Fruit fly (Drosophila melanogaster): ENCODE measurements around the gene Hsp110.
A peak's percentile ranks its signal among the peaks of the same experiment; 100 is the strongest.

The Hsp110 gene

DNA sequence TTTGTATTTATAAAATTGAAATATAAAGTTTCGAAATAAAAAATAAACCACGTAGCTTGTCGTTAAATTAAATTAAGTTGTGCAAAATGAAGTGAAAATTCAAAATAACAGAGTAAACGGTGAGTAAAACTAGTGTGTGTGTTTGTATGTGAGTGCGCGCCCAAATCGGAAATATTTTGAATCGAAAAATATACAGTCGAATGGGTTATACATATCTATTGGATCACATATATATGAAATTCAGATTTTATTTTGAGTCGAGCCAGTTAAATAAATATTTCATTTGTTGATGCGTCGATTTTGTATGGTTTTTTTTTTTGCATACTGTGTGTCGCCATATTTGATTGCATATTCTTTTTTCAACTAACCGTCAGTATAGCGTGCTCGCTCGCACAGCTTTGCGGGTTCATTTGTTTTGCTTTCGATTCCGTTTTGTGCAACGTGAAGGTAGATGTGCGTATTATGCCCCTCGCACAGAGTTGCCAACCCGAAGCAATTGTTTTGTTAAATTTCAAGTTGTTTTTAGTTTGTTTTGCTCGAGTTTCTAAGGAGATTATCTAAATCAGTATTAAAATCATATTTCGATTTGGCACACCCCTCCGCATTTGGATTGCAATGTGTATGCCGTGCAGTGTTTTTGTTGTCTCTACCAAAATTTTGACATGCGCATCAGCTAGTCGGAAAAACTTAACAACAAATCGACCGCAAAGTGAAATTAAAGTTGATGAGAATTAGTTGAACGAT, 33.4 kb upstream of the Hsp110 start:
- TF ChIP-seq CG11617 (GFP tag; optimal IDR thresholded peaks at IDR 0.05) (peak; percentile 57), CG7045 (GFP tag; optimal IDR thresholded peaks at IDR 0.05) (no peak), CG14711 (tag; optimal IDR thresholded peaks at IDR 0.05) (peak; percentile 93), CG5204 (GFP tag; optimal IDR thresholded peaks at IDR 0.05) (peak; percentile 23), Mnt (GFP tag; optimal IDR thresholded peaks at IDR 0.05) (peak; percentile 23), kay (GFP tag; ENCODE audit: borderline replicate concordance) (peak; percentile 91)

dm6 chr3L:14004041-14004407, 32.8 kb upstream of the Hsp110 start:
- TF ChIP-seq bab1 (GFP tag; optimal IDR thresholded peaks at IDR 0.05) (no peak), CG33017 (tag; optimal IDR thresholded peaks at IDR 0.05) (peak; percentile 41), tj (GFP tag; optimal IDR thresholded peaks at IDR 0.05) (peak; percentile 69), pad (GFP tag; optimal IDR thresholded peaks at IDR 0.05) (peak; percentile 65), cnc (optimal IDR thresholded peaks at IDR 0.05) (no peak), ovo (GFP tag; optimal IDR thresholded peaks at IDR 0.05) (no peak), CG7101 (tag; optimal IDR thresholded peaks at IDR 0.05) (peak; percentile 35), CG7045 (GFP tag; optimal IDR thresholded peaks at IDR 0.05) (no peak), Clk (GFP tag; optimal IDR thresholded peaks at IDR 0.05) (no peak), Mnt (GFP tag; optimal IDR thresholded peaks at IDR 0.05) (peak; percentile 19), CG14711 (tag; optimal IDR thresholded peaks at IDR 0.05) (no peak), cic (GFP tag; optimal IDR thresholded peaks at IDR 0.05) (peak; percentile 35), CG5204 (GFP tag; optimal IDR thresholded peaks at IDR 0.05) (no peak), Hr96 (GFP tag; optimal IDR thresholded peaks at IDR 0.05) (no peak), CG12768 (GFP tag; optimal IDR thresholded peaks at IDR 0.05) (no peak), Crg-1 (GFP tag; optimal IDR thresholded peaks at IDR 0.05) (no peak), toe (GFP tag; optimal IDR thresholded peaks at IDR 0.05) (no peak), CG11617 (GFP tag; optimal IDR thresholded peaks at IDR 0.05) (peak; percentile 23), kay (GFP tag; ENCODE audit: borderline replicate concordance) (no peak), CG1620 (GFP tag; optimal IDR thresholded peaks at IDR 0.05) (no peak)

dm6 chr3L:14004963-14005458, 31.8 kb upstream of the Hsp110 start:
- TF ChIP-seq CG7101 (tag; optimal IDR thresholded peaks at IDR 0.05) = peak; percentile 99
- peak; percentile 97 for TF ChIP-seq CG14711 (tag; optimal IDR thresholded peaks at IDR 0.05)
- peak; percentile 99 for TF ChIP-seq CG12768 (GFP tag; optimal IDR thresholded peaks at IDR 0.05)
- TF ChIP-seq cnc (optimal IDR thresholded peaks at IDR 0.05) = no peak
- TF ChIP-seq Hr96 (GFP tag; optimal IDR thresholded peaks at IDR 0.05) = peak; percentile 98
- TF ChIP-seq Crg-1 (GFP tag; optimal IDR thresholded peaks at IDR 0.05) = peak; percentile 98
- TF ChIP-seq CG33017 (tag; optimal IDR thresholded peaks at IDR 0.05) = peak; percentile 99
- TF ChIP-seq tj (GFP tag; optimal IDR thresholded peaks at IDR 0.05) = peak; percentile 90
- TF ChIP-seq kay (GFP tag; ENCODE audit: borderline replicate concordance) = peak; percentile 96
- peak; percentile 94 for TF ChIP-seq pad (GFP tag; optimal IDR thresholded peaks at IDR 0.05)
- peak; percentile 96 for TF ChIP-seq toe (GFP tag; optimal IDR thresholded peaks at IDR 0.05)
- peak; percentile 98 for TF ChIP-seq CG5204 (GFP tag; optimal IDR thresholded peaks at IDR 0.05)
- TF ChIP-seq Mnt (GFP tag; optimal IDR thresholded peaks at IDR 0.05) = peak; percentile 99
- TF ChIP-seq CG11617 (GFP tag; optimal IDR thresholded peaks at IDR 0.05) = peak; percentile 98
- peak; percentile 96 for TF ChIP-seq Clk (GFP tag; optimal IDR thresholded peaks at IDR 0.05)
- peak; percentile 99 for TF ChIP-seq cic (GFP tag; optimal IDR thresholded peaks at IDR 0.05)
- peak; percentile 94 for TF ChIP-seq bab1 (GFP tag; optimal IDR thresholded peaks at IDR 0.05)
- TF ChIP-seq CG1620 (GFP tag; optimal IDR thresholded peaks at IDR 0.05) = peak; percentile 97
- peak; percentile 98 for TF ChIP-seq CG7045 (GFP tag; optimal IDR thresholded peaks at IDR 0.05)
- peak; percentile 79 for TF ChIP-seq ovo (GFP tag; optimal IDR thresholded peaks at IDR 0.05)

dm6 chr3L:14005627-14006287, 31.1 kb upstream of the Hsp110 start:
- TF ChIP-seq CG7045 (GFP tag; optimal IDR thresholded peaks at IDR 0.05) (no peak), Clk (GFP tag; optimal IDR thresholded peaks at IDR 0.05) (no peak), CG14711 (tag; optimal IDR thresholded peaks at IDR 0.05) (no peak), cic (GFP tag; optimal IDR thresholded peaks at IDR 0.05) (peak; percentile 79), cnc (optimal IDR thresholded peaks at IDR 0.05) (no peak), pad (GFP tag; optimal IDR thresholded peaks at IDR 0.05) (no peak), tj (GFP tag; optimal IDR thresholded peaks at IDR 0.05) (peak; percentile 55), toe (GFP tag; optimal IDR thresholded peaks at IDR 0.05) (no peak), Crg-1 (GFP tag; optimal IDR thresholded peaks at IDR 0.05) (no peak), CG33017 (tag; optimal IDR thresholded peaks at IDR 0.05) (peak; percentile 18), CG12768 (GFP tag; optimal IDR thresholded peaks at IDR 0.05) (peak; percentile 36), Hr96 (GFP tag; optimal IDR thresholded peaks at IDR 0.05) (no peak), bab1 (GFP tag; optimal IDR thresholded peaks at IDR 0.05) (no peak), CG1620 (GFP tag; optimal IDR thresholded peaks at IDR 0.05) (no peak), ovo (GFP tag; optimal IDR thresholded peaks at IDR 0.05) (no peak), CG5204 (GFP tag; optimal IDR thresholded peaks at IDR 0.05) (no peak), CG7101 (tag; optimal IDR thresholded peaks at IDR 0.05) (peak; percentile 32), Mnt (GFP tag; optimal IDR thresholded peaks at IDR 0.05) (peak; percentile 57), CG11617 (GFP tag; optimal IDR thresholded peaks at IDR 0.05) (no peak), kay (GFP tag; ENCODE audit: borderline replicate concordance) (peak; percentile 89)

- TF ChIP-seq cnc (optimal IDR thresholded peaks at IDR 0.05) (no peak), Crg-1 (GFP tag; optimal IDR thresholded peaks at IDR 0.05) (no peak), CG7045 (GFP tag; optimal IDR thresholded peaks at IDR 0.05) (peak; percentile 17), Mnt (GFP tag; optimal IDR thresholded peaks at IDR 0.05) (peak; percentile 47), Hr96 (GFP tag; optimal IDR thresholded peaks at IDR 0.05) (no peak), ovo (GFP tag; optimal IDR thresholded peaks at IDR 0.05) (peak; percentile 21), CG12768 (GFP tag; optimal IDR thresholded peaks at IDR 0.05) (peak; percentile 66), bab1 (GFP tag; optimal IDR thresholded peaks at IDR 0.05) (peak; percentile 22), kay (GFP tag; ENCODE audit: borderline replicate concordance) (no peak), cic (GFP tag; optimal IDR thresholded peaks at IDR 0.05) (peak; percentile 88), CG11617 (GFP tag; optimal IDR thresholded peaks at IDR 0.05) (peak; percentile 14), CG1620 (GFP tag; optimal IDR thresholded peaks at IDR 0.05) (no peak), CG14711 (tag; optimal IDR thresholded peaks at IDR 0.05) (peak; percentile 21), toe (GFP tag; optimal IDR thresholded peaks at IDR 0.05) (no peak), CG33017 (tag; optimal IDR thresholded peaks at IDR 0.05) (no peak), tj (GFP tag; optimal IDR thresholded peaks at IDR 0.05) (no peak), CG7101 (tag; optimal IDR thresholded peaks at IDR 0.05) (peak; percentile 23), pad (GFP tag; optimal IDR thresholded peaks at IDR 0.05) (peak; percentile 4), Clk (GFP tag; optimal IDR thresholded peaks at IDR 0.05) (peak; percentile 16), CG5204 (GFP tag; optimal IDR thresholded peaks at IDR 0.05) (no peak)
Measured at dm6 chr3L:14006704-14007126, 30.1 kb upstream of the Hsp110 start.

Measured in whole organism, adult.